Fruit fly (Drosophila melanogaster): ENCODE measurements around the gene Slc25A46a.

Slc25A46a gene

dm6 chrX:15983501-15983900 is at the start of gene Slc25A46a:
Gene Slc25A46a, plus strand, starts transcription at chrX:15983772.
- no peak for TF ChIP-seq brk (GFP tag; optimal IDR thresholded peaks at IDR 0.05)
- TF ChIP-seq woc (GFP tag; optimal IDR thresholded peaks at IDR 0.05): peak; percentile 7
- peak; percentile 8 for TF ChIP-seq HLH106 (tag; optimal IDR thresholded peaks at IDR 0.05)

dm6 chrX:15934226-15934547 is 49.4 kb upstream of the Slc25A46a start:
- TF ChIP-seq woc (GFP tag; optimal IDR thresholded peaks at IDR 0.05): peak; percentile 6
- TF ChIP-seq HLH106 (tag; optimal IDR thresholded peaks at IDR 0.05): no peak

dm6 chrX:15940105-15940955 is 43.2 kb upstream of the Slc25A46a start, which contains the start of gene Stim:
Gene Stim, minus strand, starts transcription at chrX:15940451.
- no peak for TF ChIP-seq Myc (optimal IDR thresholded peaks at IDR 0.05)
- TF ChIP-seq N (GFP tag; optimal IDR thresholded peaks at IDR 0.05): peak; percentile 67
- no peak for TF ChIP-seq tai (GFP tag; optimal IDR thresholded peaks at IDR 0.05)
- no peak for TF ChIP-seq Rel (GFP tag; optimal IDR thresholded peaks at IDR 0.05)
- peak; percentile 86 for TF ChIP-seq Rel (tag; optimal IDR thresholded peaks at IDR 0.05)

dm6 chrX:15940956-15941246 is 42.7 kb upstream of the Slc25A46a start, which contains the start of gene CG8924:
Gene CG8924, plus strand, starts transcription at chrX:15941077.
- TF ChIP-seq Myc (optimal IDR thresholded peaks at IDR 0.05) (no peak), Dfd (GFP tag; optimal IDR thresholded peaks at IDR 0.05) (no peak), CrebA (GFP tag; optimal IDR thresholded peaks at IDR 0.05; ENCODE audit: borderline replicate concordance) (no peak), OdsH (GFP tag; optimal IDR thresholded peaks at IDR 0.05) (no peak), N (GFP tag; optimal IDR thresholded peaks at IDR 0.05) (no peak), psq (GFP tag; optimal IDR thresholded peaks at IDR 0.05) (no peak), woc (GFP tag; optimal IDR thresholded peaks at IDR 0.05) (no peak)

dm6 chrX:15941527-15941926 is 42.0 kb upstream of the Slc25A46a start:
- TF ChIP-seq Myc (optimal IDR thresholded peaks at IDR 0.05) (no peak), Hr78 (GFP tag; optimal IDR thresholded peaks at IDR 0.05) (no peak), Mio (GFP tag; optimal IDR thresholded peaks at IDR 0.05) (no peak), foxo (GFP tag; optimal IDR thresholded peaks at IDR 0.05) (no peak), CG32264 (GFP tag; optimal IDR thresholded peaks at IDR 0.05) (no peak), usp (GFP tag; optimal IDR thresholded peaks at IDR 0.05) (no peak), ey (GFP tag; optimal IDR thresholded peaks at IDR 0.05) (no peak)

- TF ChIP-seq h (GFP tag; optimal IDR thresholded peaks at IDR 0.05): peak; percentile 3
- TF ChIP-seq Mio (GFP tag; optimal IDR thresholded peaks at IDR 0.05): no peak
- TF ChIP-seq foxo (GFP tag; optimal IDR thresholded peaks at IDR 0.05): no peak
- no peak for TF ChIP-seq pan (optimal IDR thresholded peaks at IDR 0.05)
- TF ChIP-seq N (GFP tag; optimal IDR thresholded peaks at IDR 0.05): peak; percentile 65
- no peak for TF ChIP-seq sage (GFP tag; optimal IDR thresholded peaks at IDR 0.05)
Measured at dm6 chrX:15944735-15945323, 38.7 kb upstream of the Slc25A46a start, which contains the start of gene Rrp47. Gene Rrp47, plus strand, starts transcription at chrX:15944897.

dm6 chrX:15950056-15950455 is 33.5 kb upstream of the Slc25A46a start:
- TF ChIP-seq dl (GFP tag; optimal IDR thresholded peaks at IDR 0.05; ENCODE audit: insufficient read depth in 1 of 2, partially characterized antibody in 2 of 2) (no peak), ey (GFP tag; optimal IDR thresholded peaks at IDR 0.05) (no peak)

- no peak for TF ChIP-seq brk (GFP tag; optimal IDR thresholded peaks at IDR 0.05)
Measured at dm6 chrX:15969577-15969976, 14.0 kb upstream of the Slc25A46a start.

dm6 chrX:15971574-15971973 is 12.0 kb upstream of the Slc25A46a start:
- TF ChIP-seq br (GFP tag; optimal IDR thresholded peaks at IDR 0.05): no peak
- TF ChIP-seq dmrt93B (GFP tag; optimal IDR thresholded peaks at IDR 0.05): no peak

All from whole organism, wandering third instar larva.